Fruit fly (Drosophila melanogaster) Kc167 (cell line): ENCODE measurements around the gene CG13623.

ENCODE experiments used
- Myc ChIP-seq: fragments of >200 bp; optimal IDR thresholded peaks from 2 replicates; lab custom pipeline; 2017; ENCODE audit warnings: missing external identifiers
- h ChIP-seq: fragments of >200 bp; optimal IDR thresholded peaks from 3 replicates; lab custom pipeline; 2018; ENCODE audit warnings: missing external identifiers
- insv ChIP-seq: fragments of >200 bp; optimal IDR thresholded peaks from 3 replicates; lab custom pipeline; 2018; ENCODE audit warnings: missing external identifiers
- psq ChIP-seq: fragments of >200 bp; optimal IDR thresholded peaks from 2 replicates; lab custom pipeline; 2017; ENCODE audit warnings: missing external identifiers
- ttk ChIP-seq: sonication (Bioruptor generic); optimal IDR thresholded peaks from 2 replicates; lab custom pipeline; 2017; ENCODE audit warnings: missing external identifiers

DNA sequence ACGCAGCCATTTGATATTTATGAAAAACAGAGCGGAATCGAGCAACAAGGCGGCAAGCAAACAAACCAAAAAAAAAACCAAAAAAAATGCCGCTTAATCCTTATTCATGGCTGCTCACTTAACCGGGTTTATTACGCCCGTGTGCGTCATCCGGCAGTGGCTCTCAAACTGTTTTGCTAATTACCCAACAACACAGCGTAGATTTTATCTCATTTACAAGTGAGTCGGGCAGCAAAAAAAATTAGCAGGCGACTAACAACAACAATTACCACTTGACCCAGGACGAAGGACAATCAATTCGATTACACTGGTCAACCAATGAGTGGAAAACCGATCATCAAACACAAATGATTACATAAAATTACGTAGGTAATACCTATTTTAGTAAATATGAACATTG is 17.9 kb upstream of the CG13623 start:
- TF ChIP-seq psq (lab: Kevin White, UChicago) (no peak), ttk (lab: Kevin White, UChicago) (no peak), h (lab: Kevin White, UChicago) (no peak), insv (lab: Kevin White, UChicago) (no peak), Myc (lab: Kevin White, UChicago) (no peak)
